Fruit fly (Drosophila melanogaster) S2 (cell line): ENCODE data around the gene Nlp.

Experiments used
- CG8478 ChIP-seq: fragments of >200 bp; optimal IDR thresholded peaks from 2 replicates; lab custom pipeline; 2018
- CTCF ChIP-seq, 2 experiments: fragments of >200 bp; optimal IDR thresholded peaks; 2 replicates each; lab custom pipeline; 2018

DNA sequence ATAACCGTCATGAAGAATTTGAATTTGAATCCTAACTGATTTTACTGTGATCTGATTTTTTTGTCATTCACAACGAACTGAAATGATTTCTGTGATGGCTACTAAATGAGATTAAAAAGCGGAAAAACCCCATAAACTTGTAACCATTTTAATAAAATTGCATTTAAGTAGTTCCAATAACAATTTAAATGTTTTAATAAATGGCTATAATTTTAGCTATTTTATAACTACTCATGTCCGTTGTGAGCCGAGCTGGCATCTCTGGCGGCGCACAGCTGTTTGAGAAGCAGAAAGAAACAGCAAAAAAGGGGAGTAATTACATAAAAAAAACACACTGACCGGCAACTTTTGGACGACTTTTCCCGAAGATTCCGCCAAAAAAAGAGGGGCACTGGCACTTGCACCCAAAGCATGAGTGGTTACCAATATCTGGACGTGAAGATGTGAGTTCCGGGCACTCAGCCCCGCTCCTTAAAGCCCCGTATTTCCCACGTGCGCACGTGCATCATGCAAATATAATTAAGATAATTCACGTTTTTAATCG, 52.1 kb downstream of the Nlp start, which contains the start of the genes CG7950 and Rpp14a:
- TF ChIP-seq CG8478 (lab: Kevin White, UChicago) (no peak), CTCF (optimal IDR thresholded peaks at IDR 0.05; lab: Kevin White, UChicago) (no peak)
